Worm (Caenorhabditis elegans) whole organism, L4 larva: Measurements from ENCODE around the gene tbc-3.

Experiments used
- Y48G9A.11 ChIP-seq: fragments of 200-800 bp; sonication (Bioruptor generic); IDR thresholded peaks from 2 replicates; pipeline ENCODE4 v1.3.6; 2022; ENCODE audit warnings: missing genetic modification reagents, missing genetic modification characterization, missing compliant biosample characterization
- ZK546.5 ChIP-seq, 2 experiments: sonication (generic microtip); optimal IDR thresholded peaks; 2 replicates each; lab custom pipeline; 2017; ENCODE audit warnings: missing biosample characterization in 2 of 2, missing genetic modification characterization in 2 of 2
- lin-15B ChIP-seq: fragments of 150-350 bp; sonication (generic microtip); optimal IDR thresholded peaks from 3 replicates; lab custom pipeline; 2014; ENCODE audit warnings: missing biosample characterization, missing genetic modification characterization
- unc-39 ChIP-seq: sonication (generic microtip); optimal IDR thresholded peaks from 2 replicates; lab custom pipeline; 2017; ENCODE audit warnings: missing biosample characterization, missing genetic modification characterization
- unc-62 ChIP-seq, 3 experiments: fragments of 150-350 bp in 1 of 3; sonication (generic microtip); optimal IDR thresholded peaks in 2 of 3; peaks in 1 of 3; 1 replicate in 1 of 3; 2 replicates in 2 of 3; lab custom pipeline; 2014 to 2017; ENCODE audit warnings: missing biosample characterization in 3 of 3, missing genetic modification characterization in 3 of 3, missing genetic modification reagents in 3 of 3, missing genotype in 1 of 3
- vab-7 ChIP-seq: fragments of 200-800 bp; sonication (Bioruptor generic); IDR thresholded peaks from 2 replicates; pipeline ENCODE4 v1.3.6; 2022; ENCODE audit warnings: missing genetic modification reagents, missing genetic modification characterization, missing compliant biosample characterization

DNA sequence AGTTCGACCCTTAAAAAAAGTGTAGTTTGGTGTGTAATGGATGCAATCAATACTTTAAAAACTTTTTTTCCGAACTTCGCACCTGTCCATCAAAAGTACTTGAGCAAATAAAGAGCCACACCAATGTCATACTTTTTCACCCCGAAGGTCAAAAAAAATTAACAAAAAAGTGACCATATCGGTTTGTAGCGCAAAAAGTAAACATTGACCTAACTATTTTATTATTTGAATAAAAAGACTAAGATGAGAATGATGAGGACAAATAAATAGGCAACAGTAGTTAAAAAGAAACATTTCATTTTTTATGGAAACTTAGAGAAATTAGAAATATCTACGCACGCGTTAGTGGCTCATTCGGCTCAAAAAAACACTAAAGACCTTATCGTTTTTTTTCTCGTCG lies 29.5 kb upstream of the tbc-3 start:
- TF ChIP-seq lin-15B (no peak), unc-62 (GFP tag; optimal IDR thresholded peaks at IDR 0.05 in 1 of 2; lab: Kevin White, UChicago) (no peak), unc-62 (tag; optimal IDR thresholded peaks at IDR 0.05; lab: Kevin White, UChicago) (no peak), Y48G9A.11 (GFP tag; lab: Robert Waterston, UW) (no peak), unc-39 (tag; lab: Kevin White, UChicago) (no peak), ZK546.5 (tag; optimal IDR thresholded peaks at IDR 0.05; lab: Kevin White, UChicago) (no peak), vab-7 (GFP tag; lab: Robert Waterston, UW) (no peak)
